Worm (Caenorhabditis elegans) whole organism, L1 larva: ENCODE data around the gene osm-10.

ENCODE experiments used
- C04F5.9 ChIP-seq: sonication (generic microtip); optimal IDR thresholded peaks from 2 replicates; lab custom pipeline; 2016; ENCODE audit warnings: missing genetic modification characterization, missing compliant biosample characterization
- C34B4.2 ChIP-seq: sonication (generic microtip); optimal IDR thresholded peaks from 2 replicates; lab custom pipeline; 2017; ENCODE audit warnings: mild to moderate bottlenecking, missing genetic modification characterization, missing compliant biosample characterization
- aly-2 ChIP-seq: fragments of 150-350 bp; optimal IDR thresholded peaks from 2 replicates; lab custom pipeline; 2014; ENCODE audit warnings: missing biosample characterization, missing genetic modification characterization
- ama-1 ChIP-seq: fragments of 150-350 bp; optimal IDR thresholded peaks from 2 replicates; lab custom pipeline; 2014
- blmp-1 ChIP-seq: fragments of 150-350 bp; optimal IDR thresholded peaks from 2 replicates; lab custom pipeline; 2014; ENCODE audit warnings: missing biosample characterization, missing genetic modification characterization
- ceh-8 ChIP-seq: fragments of 200-800 bp; sonication (Bioruptor generic); optimal IDR thresholded peaks from 2 replicates; lab custom pipeline; 2018; ENCODE audit warnings: mild to moderate bottlenecking, missing genetic modification characterization, moderate library complexity, missing compliant biosample characterization
- ceh-82 ChIP-seq, 3 experiments: fragments of 150-350 bp in 1 of 3; sonication (generic microtip) in 2 of 3; optimal IDR thresholded peaks; 2 replicates each; lab custom pipeline; 2014 to 2017; ENCODE audit warnings: missing biosample characterization in 3 of 3, missing genetic modification characterization in 3 of 3
- ceh-88 ChIP-seq: fragments of 200-800 bp; sonication (Bioruptor generic); IDR thresholded peaks from 2 replicates; pipeline ENCODE4 v1.3.6; 2022; ENCODE audit warnings: missing genetic modification characterization, missing compliant biosample characterization
- ces-1 ChIP-seq: fragments of 150-350 bp; optimal IDR thresholded peaks from 2 replicates; lab custom pipeline; 2014; ENCODE audit warnings: missing biosample characterization, missing genetic modification reagents, missing genetic modification characterization
- dsc-1 ChIP-seq: sonication (generic microtip); optimal IDR thresholded peaks from 2 replicates; lab custom pipeline; 2016; ENCODE audit warnings: mild to moderate bottlenecking, missing genetic modification characterization, missing compliant biosample characterization
- efl-1 ChIP-seq, 4 experiments: fragments of 150-350 bp; optimal IDR thresholded peaks in 3 of 4; peaks in 1 of 4; 1 replicate in 1 of 4; 2 replicates in 3 of 4; lab custom pipeline; 2014; ENCODE audit warnings: missing biosample characterization in 2 of 4, missing genetic modification characterization in 2 of 4, missing genetic modification reagents in 2 of 4
- elt-2 ChIP-seq: sonication (generic microtip); optimal IDR thresholded peaks from 2 replicates; lab custom pipeline; 2016; ENCODE audit warnings: missing genetic modification characterization, mild to moderate bottlenecking, inconsistent platforms, missing compliant biosample characterization, missing genetic modification reagents
- elt-3 ChIP-seq, 6 experiments: fragments of 150-350 bp in 1 of 6; sonication (generic microtip); optimal IDR thresholded peaks; 2 replicates each; lab custom pipeline; 2017 to 2018; ENCODE audit warnings: missing biosample characterization in 6 of 6, missing genetic modification characterization in 6 of 6, inconsistent platforms in 1 of 6
- ets-5 ChIP-seq: fragments of 200-800 bp; sonication (Bioruptor generic); IDR thresholded peaks from 2 replicates; pipeline ENCODE4 v1.3.6; 2022; ENCODE audit warnings: missing genetic modification characterization, missing compliant biosample characterization
- fkh-10 ChIP-seq: sonication (generic microtip); optimal IDR thresholded peaks from 2 replicates; lab custom pipeline; 2017; ENCODE audit warnings: missing biosample characterization, missing genetic modification reagents, missing genetic modification characterization
- fos-1 ChIP-seq: fragments of 150-350 bp; optimal IDR thresholded peaks from 2 replicates; lab custom pipeline; 2014; ENCODE audit warnings: missing biosample characterization, missing genetic modification characterization
- grh-1 ChIP-seq: fragments of 200-800 bp; sonication (Bioruptor generic); IDR thresholded peaks from 2 replicates; pipeline ENCODE4 v1.3.6; 2022; ENCODE audit warnings: missing genetic modification reagents, missing genetic modification characterization, missing compliant biosample characterization
- hlh-17 ChIP-seq: fragments of 200-800 bp; sonication (Bioruptor generic); optimal IDR thresholded peaks from 2 replicates; lab custom pipeline; 2018; ENCODE audit warnings: missing genetic modification characterization, mild to moderate bottlenecking, missing compliant biosample characterization, moderate library complexity, borderline replicate concordance
- irx-1 ChIP-seq: sonication (generic microtip); optimal IDR thresholded peaks from 2 replicates; lab custom pipeline; 2016; ENCODE audit warnings: missing genetic modification characterization, missing compliant biosample characterization
- isw-1 ChIP-seq: fragments of 200-800 bp; sonication (Bioruptor generic); IDR thresholded peaks from 2 replicates; pipeline ENCODE4 v1.3.6; 2022; ENCODE audit warnings: missing genetic modification characterization, missing compliant biosample characterization
- jun-1 ChIP-seq: fragments of 150-350 bp; optimal IDR thresholded peaks from 2 replicates; lab custom pipeline; 2014; ENCODE audit warnings: missing biosample characterization, missing genetic modification reagents, missing genetic modification characterization
- lin-14 ChIP-seq: fragments of 200-800 bp; sonication (Bioruptor generic); optimal IDR thresholded peaks from 2 replicates; lab custom pipeline; 2018; ENCODE audit warnings: mild to moderate bottlenecking, missing genetic modification characterization, moderate library complexity, missing compliant biosample characterization
- lin-15B ChIP-seq: fragments of 150-350 bp; sonication (generic microtip); optimal IDR thresholded peaks from 3 replicates; lab custom pipeline; 2014; ENCODE audit warnings: missing biosample characterization, missing genetic modification characterization
- lin-39 ChIP-seq: fragments of 150-350 bp; optimal IDR thresholded peaks from 2 replicates; lab custom pipeline; 2014; ENCODE audit warnings: missing biosample characterization, missing genetic modification reagents, missing genetic modification characterization
- lir-3 ChIP-seq: sonication (generic microtip); optimal IDR thresholded peaks from 2 replicates; lab custom pipeline; 2016; ENCODE audit warnings: mild to moderate bottlenecking, missing genetic modification characterization, moderate library complexity, missing compliant biosample characterization; ENCODE audit not compliant: poor library complexity
- lsy-2 ChIP-seq, 2 experiments: fragments of 150-350 bp; optimal IDR thresholded peaks; 2 replicates each; lab custom pipeline; 2014; ENCODE audit warnings: missing biosample characterization in 2 of 2, missing genetic modification characterization in 2 of 2
- mab-9 ChIP-seq: fragments of 200-800 bp; sonication (Bioruptor generic); IDR thresholded peaks from 2 replicates; pipeline ENCODE4 v1.3.6; 2022; ENCODE audit warnings: missing genetic modification reagents, missing genetic modification characterization, missing compliant biosample characterization
- mdl-1 ChIP-seq, 2 experiments: fragments of 150-350 bp; optimal IDR thresholded peaks; 2 replicates each; lab custom pipeline; 2014 to 2017; ENCODE audit warnings: missing biosample characterization in 2 of 2, missing genetic modification characterization in 2 of 2, inconsistent platforms in 1 of 2
- mep-1 ChIP-seq: fragments of 150-350 bp; optimal IDR thresholded peaks from 2 replicates; lab custom pipeline; 2014; ENCODE audit warnings: missing biosample characterization, missing genetic modification characterization
- nhr-11 ChIP-seq: fragments of 150-350 bp; optimal IDR thresholded peaks from 2 replicates; lab custom pipeline; 2014; ENCODE audit warnings: missing biosample characterization, missing genetic modification characterization
- nhr-12 ChIP-seq: sonication (generic microtip); optimal IDR thresholded peaks from 2 replicates; lab custom pipeline; 2017; ENCODE audit warnings: missing biosample characterization, missing genetic modification characterization
- nhr-19 ChIP-seq: fragments of 200-800 bp; sonication (Bioruptor generic); conservative IDR thresholded peaks from 2 replicates; pipeline ENCODE4 v1.3.6; 2022; ENCODE audit warnings: missing genetic modification characterization, missing compliant biosample characterization
- nhr-28 ChIP-seq: fragments of 150-350 bp; optimal IDR thresholded peaks from 2 replicates; lab custom pipeline; 2014; ENCODE audit warnings: missing biosample characterization, missing genetic modification characterization
- nhr-71 ChIP-seq: sonication (generic microtip); optimal IDR thresholded peaks from 2 replicates; lab custom pipeline; 2016; ENCODE audit warnings: mild to moderate bottlenecking, missing genetic modification characterization, moderate library complexity, missing compliant biosample characterization
- nhr-77 ChIP-seq: fragments of 150-350 bp; optimal IDR thresholded peaks from 2 replicates; lab custom pipeline; 2014; ENCODE audit warnings: missing biosample characterization, missing genetic modification characterization
- nhr-84 ChIP-seq: sonication (generic microtip); optimal IDR thresholded peaks from 2 replicates; lab custom pipeline; 2017; ENCODE audit warnings: missing biosample characterization, missing genetic modification characterization
- nhr-90 ChIP-seq: sonication (generic microtip); optimal IDR thresholded peaks from 2 replicates; lab custom pipeline; 2016; ENCODE audit warnings: mild to moderate bottlenecking, missing genetic modification characterization, missing compliant biosample characterization; ENCODE audit not compliant: poor library complexity
- pag-3 ChIP-seq: sonication (generic microtip); optimal IDR thresholded peaks from 2 replicates; lab custom pipeline; 2017; ENCODE audit warnings: missing genetic modification characterization, mild to moderate bottlenecking, missing compliant biosample characterization, antibody characterized with exemption, borderline replicate concordance; ENCODE audit not compliant: insufficient read depth
- pax-3 ChIP-seq: fragments of 200-800 bp; sonication (Bioruptor generic); optimal IDR thresholded peaks from 2 replicates; lab custom pipeline; 2018; ENCODE audit warnings: mild to moderate bottlenecking, missing genetic modification characterization, moderate library complexity, missing compliant biosample characterization
- pqm-1 ChIP-seq: sonication (generic microtip); optimal IDR thresholded peaks from 3 replicates; lab custom pipeline; 2017; ENCODE audit warnings: missing biosample characterization, missing genetic modification characterization
- skn-1 ChIP-seq: fragments of 150-350 bp; optimal IDR thresholded peaks from 2 replicates; lab custom pipeline; 2014; ENCODE audit warnings: missing biosample characterization, missing genetic modification characterization
- snpc-4 ChIP-seq: fragments of 150-350 bp; optimal IDR thresholded peaks from 2 replicates; lab custom pipeline; 2014; ENCODE audit warnings: missing biosample characterization, missing genetic modification characterization
- snu-23 ChIP-seq: sonication (generic microtip); optimal IDR thresholded peaks from 2 replicates; lab custom pipeline; 2016; ENCODE audit warnings: missing genetic modification characterization, missing compliant biosample characterization
- sox-4 ChIP-seq: sonication (generic microtip); optimal IDR thresholded peaks from 2 replicates; lab custom pipeline; 2016; ENCODE audit warnings: missing genetic modification characterization, missing compliant biosample characterization
- sptf-1 ChIP-seq: fragments of 150-350 bp; optimal IDR thresholded peaks from 2 replicates; lab custom pipeline; 2014; ENCODE audit warnings: missing biosample characterization, missing genetic modification characterization
- swsn-7 ChIP-seq: sonication (generic microtip); optimal IDR thresholded peaks from 2 replicates; lab custom pipeline; 2016; ENCODE audit warnings: missing genetic modification characterization, missing compliant biosample characterization
- tlp-1 ChIP-seq: fragments of 150-350 bp; optimal IDR thresholded peaks from 2 replicates; lab custom pipeline; 2014; ENCODE audit warnings: missing biosample characterization, missing genetic modification characterization
- unc-130 ChIP-seq: fragments of 150-350 bp; optimal IDR thresholded peaks from 2 replicates; lab custom pipeline; 2017; ENCODE audit warnings: missing biosample characterization, missing genetic modification characterization, inconsistent platforms
- unc-98 ChIP-seq: fragments of 200-800 bp; sonication (Bioruptor generic); IDR thresholded peaks from 2 replicates; pipeline ENCODE4 v1.3.6; 2022; ENCODE audit warnings: missing genetic modification characterization, missing compliant biosample characterization
- vab-15 ChIP-seq: sonication (generic microtip); optimal IDR thresholded peaks from 2 replicates; lab custom pipeline; 2017; ENCODE audit warnings: missing genotype, mild to moderate bottlenecking, missing genetic modification characterization, missing compliant biosample characterization
- zag-1 ChIP-seq: fragments of 150-350 bp; optimal IDR thresholded peaks from 2 replicates; lab custom pipeline; 2014; ENCODE audit warnings: missing biosample characterization, missing genetic modification characterization
- zip-4 ChIP-seq: fragments of 200-800 bp; sonication (Bioruptor generic); optimal IDR thresholded peaks from 2 replicates; lab custom pipeline; 2018; ENCODE audit warnings: mild to moderate bottlenecking, missing genetic modification characterization, moderate library complexity, missing compliant biosample characterization
- ztf-11 ChIP-seq, 2 experiments: sonication (generic microtip); optimal IDR thresholded peaks; 2 replicates each; lab custom pipeline; 2016 to 2017; ENCODE audit warnings: missing genetic modification characterization in 2 of 2, missing biosample characterization in 1 of 2, missing compliant biosample characterization in 1 of 2

osm-10 gene

DNA sequence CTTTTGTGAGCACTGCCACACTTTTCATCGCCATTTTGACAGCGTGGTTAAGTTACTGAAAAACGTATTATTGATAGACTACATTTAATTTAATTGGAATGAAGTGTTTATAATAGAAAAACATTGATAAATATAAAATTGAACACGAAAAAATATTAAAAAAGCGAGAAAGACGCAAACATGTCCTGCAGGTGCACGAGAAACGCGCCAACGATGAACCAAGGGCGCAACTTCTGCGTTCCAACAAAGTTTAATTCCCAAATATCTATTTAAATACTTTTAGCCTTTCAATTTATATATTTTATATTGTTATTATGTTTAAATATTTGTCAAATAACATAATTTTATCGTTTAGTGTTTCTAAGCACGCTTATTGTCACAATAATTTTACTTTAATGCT lies 8.9 kb upstream of the osm-10 start, which contains the start of gene ndus-8:
TSS of gene ndus-8 (minus strand) at position 55 of the 400 bp plus-strand sequence.
- TF ChIP-seq nhr-71 (tag; lab: Kevin White, UChicago) (peak; percentile 82), snpc-4 (peak; percentile 52), swsn-7 (tag; lab: Kevin White, UChicago) (peak; percentile 78), zag-1 (tag; lab: Kevin White, UChicago) (no peak), lir-3 (tag; lab: Kevin White, UChicago) (peak; percentile 38), skn-1 (peak; percentile 57), blmp-1 (tag; lab: Kevin White, UChicago) (peak; percentile 67), mep-1 (tag; lab: Kevin White, UChicago) (peak; percentile 95), sptf-1 (no peak), vab-15 (tag; lab: Kevin White, UChicago) (no peak), mdl-1 (tag; optimal IDR thresholded peaks at IDR 0.05; lab: Kevin White, UChicago) (peak in 1 of 2 experiments; percentile 57), lsy-2 (tag; optimal IDR thresholded peaks at IDR 0.05; lab: Kevin White, UChicago) (peak; percentile 87 to 90), tlp-1 (tag; lab: Kevin White, UChicago) (no peak), irx-1 (tag; lab: Kevin White, UChicago) (peak; percentile 34), pag-3 (no peak), ztf-11 (tag; optimal IDR thresholded peaks at IDR 0.05; lab: Kevin White, UChicago) (peak in 1 of 2 experiments; percentile 39), elt-2 (tag; lab: Kevin White, UChicago) (peak; percentile 35), nhr-11 (tag; lab: Kevin White, UChicago) (no peak), pqm-1 (tag; lab: Kevin White, UChicago) (no peak), snu-23 (GFP tag; lab: Kevin White, UChicago) (peak; percentile 85), nhr-84 (no peak), ceh-8 (GFP tag; lab: Kevin White, UChicago) (no peak), fos-1 (tag; lab: Kevin White, UChicago) (no peak), nhr-12 (tag; lab: Kevin White, UChicago) (no peak), nhr-90 (peak; percentile 78), zip-4 (GFP tag; lab: Kevin White, UChicago) (peak; percentile 35), jun-1 (tag; lab: Kevin White, UChicago) (peak; percentile 17), efl-1 (optimal IDR thresholded peaks at IDR 0.05; lab: Kevin White, UChicago) (peak; percentile 65 to 81), efl-1 (GFP tag; optimal IDR thresholded peaks at IDR 0.05 in 1 of 2; lab: Kevin White, UChicago) (peak; percentile 73 to 96), lin-15B (tag; lab: Kevin White, UChicago) (peak; percentile 39), lin-14 (GFP tag; lab: Kevin White, UChicago) (no peak), unc-98 (GFP tag; lab: Robert Waterston, UW) (no peak), C04F5.9 (tag; lab: Kevin White, UChicago) (peak; percentile 39), lin-39 (tag; lab: Kevin White, UChicago) (peak; percentile 43), ceh-82 (tag; optimal IDR thresholded peaks at IDR 0.05; lab: Kevin White, UChicago) (peak in 2 of 3 experiments; percentile 47 to 77), ets-5 (GFP tag; lab: Robert Waterston, UW) (no peak), ceh-88 (GFP tag; lab: Robert Waterston, UW) (no peak), unc-130 (tag; lab: Kevin White, UChicago) (peak; percentile 90), nhr-77 (tag; lab: Kevin White, UChicago) (no peak), ces-1 (no peak), mab-9 (GFP tag; lab: Robert Waterston, UW) (no peak), grh-1 (GFP tag; lab: Robert Waterston, UW) (no peak), nhr-28 (tag; lab: Kevin White, UChicago) (no peak), C34B4.2 (tag; lab: Kevin White, UChicago) (no peak), ama-1 (lab: Kevin White, UChicago) (no peak), fkh-10 (GFP tag; lab: Kevin White, UChicago) (no peak), sox-4 (tag; lab: Kevin White, UChicago) (no peak), aly-2 (tag; lab: Kevin White, UChicago) (no peak), hlh-17 (no peak), isw-1 (GFP tag; lab: Robert Waterston, UW) (peak; percentile 37), dsc-1 (tag; lab: Kevin White, UChicago) (peak; percentile 78), elt-3 (tag; optimal IDR thresholded peaks at IDR 0.05; lab: Kevin White, UChicago) (peak in 1 of 6 experiments; percentile 53), nhr-19 (GFP tag; lab: Robert Waterston, UW) (peak; percentile 84), pax-3 (tag; lab: Kevin White, UChicago) (no peak)
